Worm (Caenorhabditis elegans): Measurements from ENCODE around the gene srw-35.
"Not testable (repeated sequence)": the region's sequence is repeated elsewhere in the genome, so short reads cannot be mapped to it uniquely, and the experiment has no call there.

Gene srw-35

DNA sequence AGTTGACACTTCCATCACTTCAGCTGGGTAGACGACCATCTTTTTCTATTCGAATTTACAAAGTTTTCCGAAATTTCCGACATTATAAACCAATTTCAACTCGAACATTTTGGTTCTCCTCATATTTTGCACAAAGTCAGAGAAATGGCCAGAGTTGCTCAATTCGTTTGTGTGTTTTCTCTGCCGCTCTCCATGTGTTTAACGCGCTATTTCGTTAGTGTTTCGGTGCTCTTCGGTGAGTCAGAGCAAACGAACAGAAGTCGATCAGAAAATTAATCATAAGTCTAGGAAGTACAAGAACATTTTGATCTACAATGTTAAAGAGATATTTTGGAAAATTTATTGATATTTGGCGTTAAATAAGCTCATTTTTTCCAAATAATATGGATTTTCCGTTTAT lies 36.4 kb downstream of the srw-35 start, which contains the start of gene srr-3:
Gene srr-3, minus strand, starts transcription at position 101 of the 400 bp plus-strand sequence.
- no peak for TF ChIP-seq dao-5 (tag; optimal IDR thresholded peaks at IDR 0.05)
- TF ChIP-seq him-1 (tag; optimal IDR thresholded peaks at IDR 0.05), result no peak
- TF ChIP-seq W03F9.2 (tag; optimal IDR thresholded peaks at IDR 0.05), result no peak

DNA sequence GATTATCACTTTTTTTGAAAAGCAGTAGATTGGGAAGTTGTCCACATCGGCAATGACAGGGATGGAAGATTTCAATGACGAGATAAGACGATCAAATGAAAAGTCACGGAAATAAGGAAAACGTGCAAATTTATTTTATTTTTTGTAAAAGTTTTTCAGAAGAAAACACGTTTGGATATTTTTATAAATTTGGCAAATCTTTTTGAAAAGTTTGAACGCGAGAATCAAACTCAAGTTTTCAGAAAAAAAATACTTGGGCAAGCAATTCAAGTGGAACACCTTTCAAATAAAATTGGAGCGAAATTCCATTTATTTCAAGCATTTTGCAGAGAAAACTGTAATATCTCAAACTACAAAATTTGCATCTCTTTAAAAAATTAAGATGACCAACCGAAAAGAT lies 42.8 kb downstream of the srw-35 start, which contains the start of gene F36D3.5:
Gene F36D3.5, minus strand, starts transcription at position 101 of the 400 bp plus-strand sequence.
- not testable (repeated sequence) for TF ChIP-seq dao-5, him-1, W03F9.2 (tag; optimal IDR thresholded peaks at IDR 0.05)

DNA sequence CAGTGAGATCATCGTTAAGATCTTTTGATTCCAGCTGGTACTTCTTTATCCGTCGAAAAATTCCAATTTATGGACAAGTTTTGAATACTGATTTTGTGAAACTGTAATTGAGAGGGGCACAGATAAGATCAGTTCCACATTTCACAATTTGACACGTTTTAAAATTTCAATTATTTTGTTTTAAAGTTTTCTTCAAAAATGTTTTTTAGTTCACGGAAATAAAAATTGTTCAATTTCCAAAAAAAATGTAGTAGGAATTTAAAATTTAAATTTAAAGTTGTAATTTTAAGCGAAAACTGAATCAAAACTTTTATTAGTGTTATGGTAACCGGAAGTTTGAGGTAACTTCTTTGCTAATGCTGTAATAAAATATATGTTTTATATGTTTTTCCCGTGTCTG lies 45.3 kb downstream of the srw-35 start, which contains the start of gene F36D3.4:
Gene F36D3.4, minus strand, starts transcription at position 101 of the 400 bp plus-strand sequence.
- no peak for TF ChIP-seq W03F9.2 (tag; optimal IDR thresholded peaks at IDR 0.05)
- no peak for TF ChIP-seq dao-5 (tag; optimal IDR thresholded peaks at IDR 0.05)
- TF ChIP-seq him-1 (tag; optimal IDR thresholded peaks at IDR 0.05), result no peak

DNA sequence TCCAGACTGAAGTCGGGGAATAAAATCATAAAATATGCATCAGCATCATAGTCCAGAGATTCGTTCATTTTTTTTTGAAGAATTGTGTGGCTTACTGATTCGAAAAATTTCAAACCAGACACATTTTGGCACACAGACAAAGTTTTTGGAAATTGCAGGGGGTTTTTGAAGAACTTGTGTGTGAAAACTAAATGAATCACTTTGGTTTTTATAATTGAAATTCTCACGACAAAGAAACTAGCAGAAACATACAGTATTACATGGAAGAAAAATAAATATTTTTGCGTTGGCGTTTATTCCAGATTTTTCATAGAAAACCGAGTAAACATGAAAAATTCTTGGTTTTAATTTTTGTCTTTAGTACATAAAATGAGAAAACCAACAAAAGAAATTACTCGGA lies 49.9 kb downstream of the srw-35 start, which contains the start of gene srw-34:
Gene srw-34, minus strand, starts transcription at position 101 of the 400 bp plus-strand sequence.
- TF ChIP-seq him-1 (tag; optimal IDR thresholded peaks at IDR 0.05) (no peak), W03F9.2 (tag; optimal IDR thresholded peaks at IDR 0.05) (no peak), dao-5 (tag; optimal IDR thresholded peaks at IDR 0.05) (no peak)
